Worm (Caenorhabditis elegans) whole organism, late embryonic: ENCODE measurements around the gene C50F4.8.

ENCODE experiments used
- C08G9.2 ChIP-seq: sonication (generic microtip); optimal IDR thresholded peaks from 2 replicates; lab custom pipeline; 2016; ENCODE audit warnings: mild to moderate bottlenecking, missing genetic modification characterization, moderate library complexity, missing compliant biosample characterization
- C38D4.7 ChIP-seq: fragments of 200-800 bp; sonication (Bioruptor generic); optimal IDR thresholded peaks from 2 replicates; lab custom pipeline; 2018; ENCODE audit warnings: mild to moderate bottlenecking, missing genetic modification characterization, moderate library complexity, missing compliant biosample characterization
- Y22D7AL.16 ChIP-seq: sonication (generic microtip); optimal IDR thresholded peaks from 2 replicates; lab custom pipeline; 2016; ENCODE audit warnings: missing genetic modification characterization, missing compliant biosample characterization
- ceh-14 ChIP-seq: sonication (generic microtip); optimal IDR thresholded peaks from 2 replicates; lab custom pipeline; 2016; ENCODE audit warnings: missing genotype, missing genetic modification characterization, missing compliant biosample characterization
- ceh-19 ChIP-seq: fragments of 200-800 bp; sonication (Bioruptor generic); optimal IDR thresholded peaks from 2 replicates; lab custom pipeline; 2018; ENCODE audit warnings: mild to moderate bottlenecking, missing genetic modification characterization, missing compliant biosample characterization
- ceh-22 ChIP-seq: sonication (generic microtip); optimal IDR thresholded peaks from 2 replicates; lab custom pipeline; 2017; ENCODE audit warnings: missing biosample characterization, missing genetic modification characterization
- ceh-24 ChIP-seq: sonication (generic microtip); optimal IDR thresholded peaks from 2 replicates; lab custom pipeline; 2016; ENCODE audit warnings: mild to moderate bottlenecking, missing genetic modification characterization, missing compliant biosample characterization
- ceh-30 ChIP-seq: fragments of 150-350 bp; optimal IDR thresholded peaks from 2 replicates; lab custom pipeline; 2014; ENCODE audit warnings: missing biosample characterization, missing genetic modification characterization
- ceh-45 ChIP-seq: fragments of 200-800 bp; sonication (Bioruptor generic); IDR thresholded peaks from 2 replicates; pipeline ENCODE4 v1.3.6; 2022; ENCODE audit warnings: missing genetic modification reagents, missing genetic modification characterization, missing compliant biosample characterization
- ceh-48 ChIP-seq: sonication (generic microtip); optimal IDR thresholded peaks from 2 replicates; lab custom pipeline; 2016; ENCODE audit warnings: missing genetic modification characterization, inconsistent platforms, missing compliant biosample characterization
- ceh-6 ChIP-seq: fragments of 200-800 bp; sonication (Bioruptor generic); optimal IDR thresholded peaks from 2 replicates; lab custom pipeline; 2018; ENCODE audit warnings: mild to moderate bottlenecking, missing genetic modification characterization, missing compliant biosample characterization
- ceh-9 ChIP-seq: sonication (generic microtip); optimal IDR thresholded peaks from 2 replicates; lab custom pipeline; 2016; ENCODE audit warnings: mild to moderate bottlenecking, missing genetic modification characterization, inconsistent platforms, missing compliant biosample characterization
- dmd-4 ChIP-seq: sonication (generic microtip); optimal IDR thresholded peaks from 2 replicates; lab custom pipeline; 2016; ENCODE audit warnings: borderline replicate concordance, missing genetic modification characterization, missing compliant biosample characterization
- dve-1 ChIP-seq: sonication (generic microtip); optimal IDR thresholded peaks from 2 replicates; lab custom pipeline; 2017; ENCODE audit warnings: antibody characterized with exemption, mild to moderate bottlenecking, missing genetic modification characterization, missing compliant biosample characterization
- elt-4 ChIP-seq: sonication (generic microtip); optimal IDR thresholded peaks from 2 replicates; lab custom pipeline; 2016; ENCODE audit warnings: missing genetic modification characterization, missing compliant biosample characterization
- ets-4 ChIP-seq: sonication (generic microtip); optimal IDR thresholded peaks from 2 replicates; lab custom pipeline; 2016; ENCODE audit warnings: missing genetic modification characterization, missing compliant biosample characterization
- eyg-1 ChIP-seq: sonication (generic microtip); optimal IDR thresholded peaks from 2 replicates; lab custom pipeline; 2016; ENCODE audit warnings: missing genotype, missing genetic modification characterization, missing compliant biosample characterization
- fkh-6 ChIP-seq: sonication (generic microtip); optimal IDR thresholded peaks from 2 replicates; lab custom pipeline; 2016; ENCODE audit warnings: missing genetic modification characterization, missing compliant biosample characterization
- hlh-15 ChIP-seq: sonication (generic microtip); optimal IDR thresholded peaks from 2 replicates; lab custom pipeline; 2016; ENCODE audit warnings: missing genetic modification characterization, missing compliant biosample characterization
- hlh-30 ChIP-seq: sonication (generic microtip); optimal IDR thresholded peaks from 2 replicates; lab custom pipeline; 2017; ENCODE audit warnings: antibody characterized with exemption, missing genetic modification characterization, missing compliant biosample characterization; ENCODE audit not compliant: insufficient read depth
- hlh-6 ChIP-seq: sonication (generic microtip); optimal IDR thresholded peaks from 2 replicates; lab custom pipeline; 2016; ENCODE audit warnings: missing genotype, missing genetic modification characterization, missing compliant biosample characterization
- lim-6 ChIP-seq: sonication (generic microtip); optimal IDR thresholded peaks from 2 replicates; lab custom pipeline; 2016; ENCODE audit warnings: missing genetic modification characterization, missing compliant biosample characterization
- madf-2 ChIP-seq: sonication (generic microtip); optimal IDR thresholded peaks from 2 replicates; lab custom pipeline; 2017; ENCODE audit warnings: missing genetic modification characterization, missing compliant biosample characterization
- mec-3 ChIP-seq: sonication (generic microtip); optimal IDR thresholded peaks from 2 replicates; lab custom pipeline; 2016; ENCODE audit warnings: borderline replicate concordance, missing genetic modification characterization, missing compliant biosample characterization
- nfya-1 ChIP-seq: sonication (generic microtip); optimal IDR thresholded peaks from 2 replicates; lab custom pipeline; 2017; ENCODE audit warnings: missing genetic modification characterization, mild to moderate bottlenecking, missing compliant biosample characterization, antibody characterized with exemption, moderate library complexity
- nhr-11 ChIP-seq: fragments of 150-350 bp; optimal IDR thresholded peaks from 2 replicates; lab custom pipeline; 2014; ENCODE audit warnings: missing biosample characterization, missing genetic modification characterization
- npax-4 ChIP-seq: sonication (generic microtip); optimal IDR thresholded peaks from 2 replicates; lab custom pipeline; 2016; ENCODE audit warnings: missing genetic modification characterization, missing compliant biosample characterization
- odd-2 ChIP-seq: sonication (generic microtip); optimal IDR thresholded peaks from 2 replicates; lab custom pipeline; 2017; ENCODE audit warnings: antibody characterized with exemption, mild to moderate bottlenecking, missing genetic modification characterization, missing compliant biosample characterization
- pag-3 ChIP-seq: sonication (generic microtip); optimal IDR thresholded peaks from 2 replicates; lab custom pipeline; 2016; ENCODE audit warnings: missing compliant biosample characterization, missing genetic modification characterization, borderline replicate concordance
- pat-9 ChIP-seq: fragments of 200-800 bp; sonication (Bioruptor generic); optimal IDR thresholded peaks from 2 replicates; lab custom pipeline; 2018; ENCODE audit warnings: mild to moderate bottlenecking, missing genetic modification characterization, moderate library complexity, missing compliant biosample characterization
- pax-1 ChIP-seq: fragments of 150-350 bp; optimal IDR thresholded peaks from 2 replicates; lab custom pipeline; 2014; ENCODE audit warnings: missing biosample characterization, missing genetic modification characterization
- pha-2 ChIP-seq: sonication (generic microtip); optimal IDR thresholded peaks from 2 replicates; lab custom pipeline; 2017; ENCODE audit warnings: mild to moderate bottlenecking, missing genetic modification characterization, missing compliant biosample characterization
- pqm-1 ChIP-seq: sonication (generic microtip); optimal IDR thresholded peaks from 2 replicates; lab custom pipeline; 2016; ENCODE audit warnings: missing genetic modification characterization, missing compliant biosample characterization
- pros-1 ChIP-seq: fragments of 150-350 bp; optimal IDR thresholded peaks from 2 replicates; lab custom pipeline; 2014; ENCODE audit warnings: missing biosample characterization, missing genetic modification reagents, missing genetic modification characterization
- ref-2 ChIP-seq: sonication (generic microtip); optimal IDR thresholded peaks from 2 replicates; lab custom pipeline; 2016; ENCODE audit warnings: missing genetic modification characterization, missing compliant biosample characterization
- rnt-1 ChIP-seq: sonication (generic microtip); optimal IDR thresholded peaks from 2 replicates; lab custom pipeline; 2016; ENCODE audit warnings: missing genetic modification characterization, missing compliant biosample characterization
- sox-4 ChIP-seq: sonication (generic microtip); optimal IDR thresholded peaks from 2 replicates; lab custom pipeline; 2017; ENCODE audit warnings: mild to moderate bottlenecking, missing genetic modification characterization, inconsistent platforms, missing compliant biosample characterization
- ttx-3 ChIP-seq: sonication (generic microtip); optimal IDR thresholded peaks from 2 replicates; lab custom pipeline; 2016; ENCODE audit warnings: missing genetic modification reagents, missing genetic modification characterization, missing compliant biosample characterization
- unc-55 ChIP-seq: sonication (generic microtip); optimal IDR thresholded peaks from 2 replicates; lab custom pipeline; 2017; ENCODE audit warnings: missing biosample characterization, missing genetic modification reagents, missing genetic modification characterization
- zip-5 ChIP-seq: sonication (generic microtip); optimal IDR thresholded peaks from 2 replicates; lab custom pipeline; 2016; ENCODE audit warnings: missing genetic modification characterization, missing compliant biosample characterization

The C50F4.8 gene

ce11 chrV:9500826-9501451, 17.7 kb downstream of the C50F4.8 start, which contains the start of gene swt-5:
Gene swt-5, plus strand, starts transcription at chrV:9501401.
- TF ChIP-seq ceh-22 (tag; lab: Kevin White, UChicago) (no peak), pat-9 (tag; lab: Kevin White, UChicago) (no peak), odd-2 (tag; lab: Kevin White, UChicago) (no peak), pros-1 (tag; lab: Kevin White, UChicago) (no peak), sox-4 (no peak), unc-55 (GFP tag; lab: Kevin White, UChicago) (no peak), fkh-6 (tag; lab: Kevin White, UChicago) (no peak), mec-3 (tag; lab: Kevin White, UChicago) (no peak), rnt-1 (no peak), ref-2 (tag; lab: Kevin White, UChicago) (no peak), pqm-1 (tag; lab: Kevin White, UChicago) (no peak), ets-4 (tag; lab: Kevin White, UChicago) (no peak), ceh-24 (tag; lab: Kevin White, UChicago) (no peak)

DNA sequence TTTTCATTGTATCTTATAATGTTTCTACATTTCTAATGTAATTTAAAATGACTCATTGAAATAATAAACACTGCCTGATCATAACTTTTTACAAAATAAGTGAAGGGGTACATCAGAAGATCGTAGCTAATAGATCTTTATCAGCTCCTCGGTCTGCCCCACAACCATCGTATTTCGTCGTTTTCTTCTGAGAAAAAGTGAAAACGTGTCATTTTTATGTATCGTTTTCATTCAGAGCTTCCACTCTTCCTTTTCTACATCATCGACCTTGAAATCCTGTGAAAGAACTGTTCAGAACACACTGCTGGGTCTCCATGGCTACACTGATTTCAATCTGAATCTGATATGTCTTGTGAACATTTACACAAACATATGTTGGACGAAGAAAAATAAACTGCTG, 19.4 kb downstream of the C50F4.8 start:
- TF ChIP-seq fkh-6 (tag; lab: Kevin White, UChicago) (no peak), C38D4.7 (GFP tag; lab: Kevin White, UChicago) (no peak), hlh-6 (tag; lab: Kevin White, UChicago) (no peak), lim-6 (tag; lab: Kevin White, UChicago) (no peak), pha-2 (tag; lab: Kevin White, UChicago) (no peak), C08G9.2 (tag; lab: Kevin White, UChicago) (no peak), sox-4 (no peak), ceh-19 (GFP tag; lab: Kevin White, UChicago) (no peak), pax-1 (tag; lab: Kevin White, UChicago) (no peak), nfya-1 (tag; lab: Kevin White, UChicago) (no peak), ceh-9 (no peak), ceh-6 (GFP tag; lab: Kevin White, UChicago) (no peak), mec-3 (tag; lab: Kevin White, UChicago) (no peak)

ce11 chrV:9496742-9497141, 21.9 kb downstream of the C50F4.8 start, which contains the start of gene gsnl-1:
Gene gsnl-1, plus strand, starts transcription at chrV:9497042.
- no peak for TF ChIP-seq dmd-4
- no peak for TF ChIP-seq ceh-45 (GFP tag; lab: Robert Waterston, UW)
- no peak for TF ChIP-seq ttx-3
- TF ChIP-seq ceh-48 (tag; lab: Kevin White, UChicago) = no peak
- TF ChIP-seq ceh-30 (tag; lab: Kevin White, UChicago) = no peak
- no peak for TF ChIP-seq npax-4 (tag; lab: Kevin White, UChicago)
- no peak for TF ChIP-seq Y22D7AL.16 (tag; lab: Kevin White, UChicago)
- no peak for TF ChIP-seq pax-1 (tag; lab: Kevin White, UChicago)
- TF ChIP-seq unc-55 (GFP tag; lab: Kevin White, UChicago) = no peak
- TF ChIP-seq elt-4 (tag; lab: Kevin White, UChicago) = no peak
- no peak for TF ChIP-seq ceh-14 (tag; lab: Kevin White, UChicago)
- TF ChIP-seq hlh-30 (tag; lab: Kevin White, UChicago) = no peak
- no peak for TF ChIP-seq madf-2 (tag; lab: Kevin White, UChicago)
- no peak for TF ChIP-seq pag-3 (tag; lab: Kevin White, UChicago)
- no peak for TF ChIP-seq eyg-1
- no peak for TF ChIP-seq dve-1 (tag; lab: Kevin White, UChicago)
- no peak for TF ChIP-seq pros-1 (tag; lab: Kevin White, UChicago)
- no peak for TF ChIP-seq nhr-11 (tag; lab: Kevin White, UChicago)
- TF ChIP-seq zip-5 (tag; lab: Kevin White, UChicago) = no peak
- TF ChIP-seq hlh-15 (tag; lab: Kevin White, UChicago) = no peak
